Fruit fly (Drosophila melanogaster) whole organism, embryonic: ENCODE data around the gene Rab5.
A peak's percentile ranks its signal among the peaks of the same experiment; 100 is the strongest.

Experiments used
- Aef1 ChIP-seq: fragments of 200-800 bp; sonication (Bioruptor generic); IDR thresholded peaks from 3 replicates; pipeline ENCODE4 v1.3.6; 2022; ENCODE audit warnings: missing biosample characterization, missing genetic modification characterization
- CG10147 ChIP-seq: fragments of 200-800 bp; sonication (Bioruptor generic); optimal IDR thresholded peaks from 2 replicates; lab custom pipeline; 2019; ENCODE audit warnings: missing biosample characterization, mild to moderate bottlenecking, missing genetic modification characterization, moderate library complexity
- CG10654 ChIP-seq: fragments of 200-800 bp; sonication (Bioruptor generic); optimal IDR thresholded peaks from 2 replicates; lab custom pipeline; 2016; ENCODE audit warnings: missing biosample characterization, missing genetic modification characterization
- CG11093 ChIP-seq: fragments of 200-800 bp; sonication (Bioruptor generic); IDR thresholded peaks from 3 replicates; pipeline ENCODE4 v1.3.6; 2022; ENCODE audit warnings: missing biosample characterization, missing genetic modification characterization
- CG11504 ChIP-seq: fragments of 200-800 bp; sonication (Bioruptor generic); optimal IDR thresholded peaks from 3 replicates; lab custom pipeline; 2019; ENCODE audit warnings: missing biosample characterization, mild to moderate bottlenecking, missing genetic modification characterization, moderate library complexity
- CG11695 ChIP-seq: fragments of 200-800 bp; sonication (Bioruptor generic); IDR thresholded peaks from 3 replicates; pipeline ENCODE4 v1.3.6; 2022; ENCODE audit warnings: missing biosample characterization, missing genetic modification characterization
- CG11723 ChIP-seq: fragments of 200-800 bp; sonication (Bioruptor generic); optimal IDR thresholded peaks from 2 replicates; lab custom pipeline; 2017; ENCODE audit warnings: missing biosample characterization, mild to moderate bottlenecking, missing genetic modification characterization
- CG12299 ChIP-seq: fragments of 200-800 bp; sonication (Bioruptor generic); optimal IDR thresholded peaks from 2 replicates; lab custom pipeline; 2018; ENCODE audit warnings: missing biosample characterization, mild to moderate bottlenecking, missing genetic modification characterization
- CG13424 ChIP-seq: fragments of 200-800 bp; sonication (Bioruptor generic); optimal IDR thresholded peaks from 2 replicates; lab custom pipeline; 2019; ENCODE audit warnings: missing biosample characterization, mild to moderate bottlenecking, missing genetic modification characterization, moderate library complexity
- CG15479 ChIP-seq: fragments of 200-800 bp; sonication (Bioruptor generic); optimal IDR thresholded peaks from 3 replicates; lab custom pipeline; 2019; ENCODE audit warnings: missing biosample characterization, mild to moderate bottlenecking, missing genetic modification characterization, moderate library complexity
- CG17328 ChIP-seq: fragments of 200-800 bp; sonication (Bioruptor generic); IDR thresholded peaks from 2 replicates; pipeline ENCODE4 v1.3.6; 2022; ENCODE audit warnings: missing biosample characterization, missing genetic modification characterization
- CG2678 ChIP-seq: fragments of 200-800 bp; sonication (Bioruptor generic); optimal IDR thresholded peaks from 3 replicates; lab custom pipeline; 2019; ENCODE audit warnings: missing biosample characterization, mild to moderate bottlenecking, missing genetic modification characterization, moderate library complexity
- CG34224 ChIP-seq: fragments of 200-800 bp; sonication (Bioruptor generic); IDR thresholded peaks from 3 replicates; pipeline ENCODE4 v1.3.6; 2022; ENCODE audit warnings: missing biosample characterization, missing genetic modification characterization; ENCODE audit not compliant: partially characterized antibody
- CG4360 ChIP-seq: fragments of 200-800 bp; sonication (Bioruptor generic); IDR thresholded peaks from 2 replicates; pipeline ENCODE4 v1.3.6; 2022; ENCODE audit warnings: missing biosample characterization, missing genetic modification characterization
- CG4707 ChIP-seq: fragments of 200-800 bp; sonication (Bioruptor generic); optimal IDR thresholded peaks from 2 replicates; lab custom pipeline; 2018; ENCODE audit warnings: missing biosample characterization, mild to moderate bottlenecking, missing genetic modification characterization, moderate library complexity
- CG7271 ChIP-seq: fragments of 200-800 bp; sonication (Bioruptor generic); optimal IDR thresholded peaks from 2 replicates; lab custom pipeline; 2018; ENCODE audit warnings: missing biosample characterization, mild to moderate bottlenecking, missing genetic modification characterization, moderate library complexity
- CG7963 ChIP-seq: fragments of 200-800 bp; sonication (Bioruptor generic); IDR thresholded peaks from 3 replicates; pipeline ENCODE4 v1.3.6; 2022; ENCODE audit warnings: missing biosample characterization, missing genetic modification characterization; ENCODE audit not compliant: partially characterized antibody
- CG9437 ChIP-seq: fragments of 200-800 bp; sonication (Bioruptor generic); optimal IDR thresholded peaks from 2 replicates; lab custom pipeline; 2018; ENCODE audit warnings: missing biosample characterization, mild to moderate bottlenecking, missing genetic modification characterization
- CG9876 ChIP-seq: fragments of 200-800 bp; sonication (Bioruptor generic); optimal IDR thresholded peaks from 2 replicates; lab custom pipeline; 2016; ENCODE audit warnings: missing biosample characterization, missing genetic modification characterization
- Elba2 ChIP-seq: fragments of 200-800 bp; sonication (Bioruptor generic); optimal IDR thresholded peaks from 3 replicates; lab custom pipeline; 2016; ENCODE audit warnings: missing biosample characterization, missing genetic modification characterization
- Ets65A ChIP-seq: fragments of 200-800 bp; sonication (Bioruptor generic); peaks from one replicate; lab custom pipeline; 2016; ENCODE audit warnings: missing biosample characterization, missing genetic modification characterization
- H2.0 ChIP-seq: fragments of 200-800 bp; sonication (Bioruptor generic); IDR thresholded peaks from 2 replicates; pipeline ENCODE4 v1.3.6; 2022; ENCODE audit warnings: missing biosample characterization, missing genetic modification characterization
- Max ChIP-seq: fragments of 200-800 bp; sonication (Bioruptor generic); optimal IDR thresholded peaks from 2 replicates; lab custom pipeline; 2016; ENCODE audit warnings: missing biosample characterization, mild to moderate bottlenecking, missing genetic modification characterization
- Med ChIP-seq: fragments of 200-800 bp; sonication (Bioruptor generic); peaks from one replicate; lab custom pipeline; 2016; ENCODE audit warnings: missing biosample characterization, missing genetic modification characterization, mild to moderate bottlenecking, inconsistent platforms, moderate library complexity
- Meics ChIP-seq: fragments of 200-800 bp; sonication (Bioruptor generic); optimal IDR thresholded peaks from 2 replicates; lab custom pipeline; 2017; ENCODE audit warnings: missing biosample characterization, mild to moderate bottlenecking, missing genetic modification characterization
- NC2β ChIP-seq: fragments of 200-800 bp; sonication (Bioruptor generic); optimal IDR thresholded peaks from 2 replicates; lab custom pipeline; 2016; ENCODE audit warnings: missing biosample characterization, missing genetic modification characterization
- Trl ChIP-seq, 3 experiments: fragments of >200 bp in 2 of 3; fragments of 200-800 bp in 1 of 3; sonication (Bioruptor generic) in 1 of 3; optimal IDR thresholded peaks; 2 replicates in 1 of 3; 3 replicates in 2 of 3; lab custom pipeline; 2016 to 2017; ENCODE audit warnings: missing biosample characterization in 1 of 3, missing genetic modification characterization in 1 of 3
- bab2 ChIP-seq: fragments of 200-800 bp; sonication (Bioruptor generic); optimal IDR thresholded peaks from 2 replicates; lab custom pipeline; 2016; ENCODE audit warnings: missing biosample characterization, missing genetic modification characterization
- bbx ChIP-seq: fragments of 200-800 bp; sonication (Bioruptor generic); IDR thresholded peaks from 2 replicates; pipeline ENCODE4 v1.3.6; 2022; ENCODE audit warnings: missing biosample characterization, missing genetic modification characterization; ENCODE audit not compliant: partially characterized antibody
- bsh ChIP-seq, 2 experiments: fragments of 200-800 bp; sonication (Bioruptor generic); optimal IDR thresholded peaks; 2 replicates each; lab custom pipeline; 2017 to 2018; ENCODE audit warnings: mild to moderate bottlenecking in 2 of 2, missing biosample characterization in 2 of 2, missing genetic modification characterization in 2 of 2, moderate library complexity in 1 of 2
- cg ChIP-seq: fragments of 200-800 bp; sonication (Bioruptor generic); optimal IDR thresholded peaks from 3 replicates; lab custom pipeline; 2019; ENCODE audit warnings: missing biosample characterization, mild to moderate bottlenecking, missing genetic modification characterization, moderate library complexity
- chn ChIP-seq: fragments of 200-800 bp; sonication (Bioruptor generic); optimal IDR thresholded peaks from 2 replicates; lab custom pipeline; 2016; ENCODE audit warnings: missing biosample characterization, missing genetic modification characterization
- dmrt99B ChIP-seq: fragments of 200-800 bp; sonication (Bioruptor generic); optimal IDR thresholded peaks from 2 replicates; lab custom pipeline; 2018; ENCODE audit warnings: missing biosample characterization, mild to moderate bottlenecking, missing genetic modification characterization, moderate library complexity
- dpn ChIP-seq, 2 experiments: fragments of 200-800 bp; sonication (Bioruptor generic); optimal IDR thresholded peaks; 3 replicates each; lab custom pipeline; 2016; ENCODE audit warnings: missing biosample characterization in 2 of 2, missing genetic modification characterization in 2 of 2
- ewg ChIP-seq: fragments of 200-800 bp; sonication (Bioruptor generic); optimal IDR thresholded peaks from 3 replicates; lab custom pipeline; 2017; ENCODE audit warnings: mild to moderate bottlenecking, missing biosample characterization, missing genetic modification reagents, missing genetic modification characterization
- fd96Cb ChIP-seq: fragments of 200-800 bp; sonication (Bioruptor generic); optimal IDR thresholded peaks from 2 replicates; lab custom pipeline; 2018; ENCODE audit warnings: missing biosample characterization, mild to moderate bottlenecking, missing genetic modification characterization, moderate library complexity
- gt ChIP-seq: fragments of 200-800 bp; sonication (Bioruptor generic); IDR thresholded peaks from 2 replicates; pipeline ENCODE4 v1.3.6; 2022; ENCODE audit warnings: missing biosample characterization, missing genetic modification characterization
- jumu ChIP-seq: fragments of 200-800 bp; sonication (Bioruptor generic); optimal IDR thresholded peaks from 3 replicates; lab custom pipeline; 2016; ENCODE audit warnings: missing biosample characterization, missing genetic modification characterization
- ken ChIP-seq: fragments of 200-800 bp; sonication (Bioruptor generic); IDR thresholded peaks from 3 replicates; pipeline ENCODE4 v1.3.6; 2022; ENCODE audit warnings: missing biosample characterization, missing genetic modification characterization
- lola ChIP-seq, 3 experiments: fragments of >200 bp in 2 of 3; fragments of 200-800 bp in 1 of 3; sonication (Bioruptor generic) in 1 of 3; optimal IDR thresholded peaks; 2 replicates each; lab custom pipeline; 2017 to 2019; ENCODE audit warnings: missing biosample characterization in 3 of 3, missing genetic modification characterization in 3 of 3, mild to moderate bottlenecking in 1 of 3, moderate library complexity in 1 of 3
- onecut ChIP-seq: fragments of 200-800 bp; sonication (Bioruptor generic); IDR thresholded peaks from 2 replicates; pipeline ENCODE4 v1.3.6; 2022; ENCODE audit warnings: missing biosample characterization, missing genetic modification characterization
- pum ChIP-seq: fragments of 200-800 bp; sonication (Bioruptor generic); optimal IDR thresholded peaks from 2 replicates; lab custom pipeline; 2016; ENCODE audit warnings: missing biosample characterization, missing genetic modification characterization
- ranshi ChIP-seq: fragments of 200-800 bp; sonication (Bioruptor generic); IDR thresholded peaks from 2 replicates; pipeline ENCODE4 v1.3.6; 2022; ENCODE audit warnings: missing biosample characterization, missing genetic modification characterization
- row ChIP-seq: fragments of 200-800 bp; sonication (Bioruptor generic); IDR thresholded peaks from 3 replicates; pipeline ENCODE4 v1.3.6; 2022; ENCODE audit warnings: missing biosample characterization, missing genetic modification characterization
- run ChIP-seq: fragments of 200-800 bp; sonication (Bioruptor generic); optimal IDR thresholded peaks from 3 replicates; lab custom pipeline; 2018; ENCODE audit warnings: missing biosample characterization, mild to moderate bottlenecking, missing genetic modification characterization
- sens ChIP-seq: fragments of 200-800 bp; sonication (Bioruptor generic); peaks from one replicate; lab custom pipeline; 2016; ENCODE audit warnings: missing biosample characterization, missing genetic modification characterization
- stc ChIP-seq: fragments of 200-800 bp; sonication (Bioruptor generic); IDR thresholded peaks from 2 replicates; pipeline ENCODE4 v1.3.6; 2022; ENCODE audit warnings: missing biosample characterization, missing genetic modification characterization
- tin ChIP-seq: fragments of 200-800 bp; sonication (Bioruptor generic); optimal IDR thresholded peaks from 3 replicates; lab custom pipeline; 2016; ENCODE audit warnings: missing biosample characterization, missing genetic modification characterization
- tll ChIP-seq, 2 experiments: fragments of 200-800 bp in 1 of 2; fragments of >200 bp in 1 of 2; sonication (Bioruptor generic) in 1 of 2; optimal IDR thresholded peaks; 2 replicates each; lab custom pipeline; 2017 to 2019; ENCODE audit warnings: missing biosample characterization in 2 of 2, missing genetic modification characterization in 2 of 2, mild to moderate bottlenecking in 1 of 2, moderate library complexity in 1 of 2
- wor ChIP-seq: fragments of 200-800 bp; sonication (Bioruptor generic); IDR thresholded peaks from 2 replicates; pipeline ENCODE4 v1.3.6; 2022; ENCODE audit warnings: missing biosample characterization, missing genetic modification characterization

Gene Rab5

dm6 chr2L:2397080-2397479 is 32.0 kb upstream of the Rab5 start (continued):
- TF ChIP-seq CG4707 (GFP tag; lab: Kevin White, UChicago) (no peak), H2.0 (0 out of 2 replicates have a peak, but pooled peaks have one; percentile 11), bbx (GFP tag; lab: Robert Waterston, UW) (no peak), tin (GFP tag; lab: Kevin White, UChicago) (peak; percentile 17), CG12299 (tag; lab: Kevin White, UChicago) (no peak), bsh (GFP tag; optimal IDR thresholded peaks at IDR 0.05; lab: Kevin White, UChicago) (peak in 1 of 2 experiments; percentile 33), cg (GFP tag; lab: Kevin White, UChicago) (no peak), CG11504 (tag; lab: Kevin White, UChicago) (peak; percentile 36), CG9437 (GFP tag; lab: Kevin White, UChicago) (no peak), Max (GFP tag; lab: Kevin White, UChicago) (no peak), Elba2 (GFP tag; lab: Kevin White, UChicago) (no peak), CG17328 (no peak), CG9876 (GFP tag; lab: Kevin White, UChicago) (no peak), CG10147 (GFP tag; lab: Kevin White, UChicago) (no peak), CG7271 (tag; lab: Kevin White, UChicago) (no peak), CG11093 (no peak), stc (GFP tag; lab: Robert Waterston, UW) (no peak), CG4360 (GFP tag; lab: Robert Waterston, UW) (no peak), Meics (GFP tag; lab: Kevin White, UChicago) (no peak), lola (GFP tag; optimal IDR thresholded peaks at IDR 0.05; lab: Kevin White, UChicago) (no peak), CG11723 (GFP tag; lab: Kevin White, UChicago) (no peak), CG34224 (GFP tag; lab: Robert Waterston, UW) (no peak), dpn (GFP tag; optimal IDR thresholded peaks at IDR 0.05; lab: Kevin White, UChicago) (peak in 1 of 2 experiments; percentile 7), fd96Cb (tag; lab: Kevin White, UChicago) (peak; percentile 5), wor (GFP tag; lab: Robert Waterston, UW) (no peak), CG11695 (GFP tag; lab: Robert Waterston, UW) (no peak), CG13424 (tag; lab: Kevin White, UChicago) (no peak), Ets65A (peak; percentile 66), chn (no peak), ewg (GFP tag; lab: Kevin White, UChicago) (no peak), run (tag; lab: Kevin White, UChicago) (no peak), pum (no peak), CG2678 (tag; lab: Kevin White, UChicago) (no peak), Aef1 (GFP tag; lab: Robert Waterston, UW) (no peak), Trl (optimal IDR thresholded peaks at IDR 0.05; lab: Kevin White, UChicago) (no peak), Trl (GFP tag; optimal IDR thresholded peaks at IDR 0.05; lab: Kevin White, UChicago) (no peak), Med (GFP tag; lab: Kevin White, UChicago) (peak; percentile 40), NC2β (GFP tag; lab: Kevin White, UChicago) (no peak), row (GFP tag; lab: Robert Waterston, UW) (peak; percentile 32; the same call in 1 of the 3 replicates), dmrt99B (tag; lab: Kevin White, UChicago) (peak; percentile 49), CG7963 (GFP tag; lab: Robert Waterston, UW) (no peak), ken (GFP tag; lab: Robert Waterston, UW) (peak; percentile 55; the same call in 1 of the 3 replicates), CG10654 (GFP tag; lab: Kevin White, UChicago) (no peak), onecut (GFP tag; lab: Robert Waterston, UW) (peak; percentile 21; the same call in 1 of the 2 replicates), gt (GFP tag; lab: Robert Waterston, UW) (no peak), ranshi (GFP tag; lab: Robert Waterston, UW) (peak; percentile 29; the same call in 1 of the 2 replicates), sens (GFP tag; lab: Kevin White, UChicago) (peak; percentile 53), bab2 (GFP tag; lab: Kevin White, UChicago) (no peak), jumu (GFP tag; lab: Kevin White, UChicago) (no peak), tll (GFP tag; optimal IDR thresholded peaks at IDR 0.05; lab: Kevin White, UChicago) (no peak), CG15479 (GFP tag; lab: Kevin White, UChicago) (no peak)
